Worm (Caenorhabditis elegans) whole organism, L4/young adult: Measurements from ENCODE around the gene mel-32.

ENCODE experiments used
- W03F9.2 ChIP-seq: fragments of 150-350 bp; optimal IDR thresholded peaks from 2 replicates; lab custom pipeline; 2014; ENCODE audit warnings: missing biosample characterization, missing genetic modification characterization
- dao-5 ChIP-seq: sonication (generic microtip); optimal IDR thresholded peaks from 2 replicates; lab custom pipeline; 2016; ENCODE audit warnings: missing genotype, missing genetic modification characterization, moderate library complexity, missing compliant biosample characterization
- him-1 ChIP-seq: sonication (generic microtip); optimal IDR thresholded peaks from 2 replicates; lab custom pipeline; 2016; ENCODE audit warnings: missing genotype, missing genetic modification reagents, missing genetic modification characterization, missing compliant biosample characterization

DNA sequence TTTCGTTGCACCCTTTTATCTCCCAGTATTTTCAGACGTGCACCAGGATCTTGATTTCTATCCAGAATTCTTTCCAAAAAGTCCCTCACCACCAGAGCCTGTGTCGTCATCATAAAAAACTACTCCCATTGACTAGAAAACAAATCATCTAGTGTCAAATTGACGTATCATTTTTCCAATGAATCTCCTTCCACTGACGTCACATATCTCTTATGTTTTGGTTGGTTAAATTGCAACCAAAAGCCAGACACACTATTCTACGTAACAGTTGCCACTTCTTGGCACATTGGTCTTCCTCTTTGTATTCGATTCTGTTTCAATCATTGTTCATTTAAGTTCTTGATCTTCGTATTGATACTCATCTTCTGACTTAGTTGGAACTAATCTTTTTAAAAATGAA is 44.7 kb downstream of the mel-32 start:
- TF ChIP-seq W03F9.2 (tag; lab: Kevin White, UChicago) = no peak
- TF ChIP-seq him-1 (tag; lab: Kevin White, UChicago) = no peak
- no peak for TF ChIP-seq dao-5 (tag; lab: Kevin White, UChicago)
